Worm (Caenorhabditis elegans) whole organism, late embryonic: ENCODE results near the gene F13E6.2.

Source experiments
- C08G9.2 ChIP-seq: sonication (generic microtip); optimal IDR thresholded peaks from 2 replicates; lab custom pipeline; 2016; ENCODE audit warnings: mild to moderate bottlenecking, missing genetic modification characterization, moderate library complexity, missing compliant biosample characterization
- ets-4 ChIP-seq: sonication (generic microtip); optimal IDR thresholded peaks from 2 replicates; lab custom pipeline; 2016; ENCODE audit warnings: missing genetic modification characterization, missing compliant biosample characterization
- fkh-6 ChIP-seq: sonication (generic microtip); optimal IDR thresholded peaks from 2 replicates; lab custom pipeline; 2016; ENCODE audit warnings: missing genetic modification characterization, missing compliant biosample characterization
- ref-2 ChIP-seq: sonication (generic microtip); optimal IDR thresholded peaks from 2 replicates; lab custom pipeline; 2016; ENCODE audit warnings: missing genetic modification characterization, missing compliant biosample characterization

DNA sequence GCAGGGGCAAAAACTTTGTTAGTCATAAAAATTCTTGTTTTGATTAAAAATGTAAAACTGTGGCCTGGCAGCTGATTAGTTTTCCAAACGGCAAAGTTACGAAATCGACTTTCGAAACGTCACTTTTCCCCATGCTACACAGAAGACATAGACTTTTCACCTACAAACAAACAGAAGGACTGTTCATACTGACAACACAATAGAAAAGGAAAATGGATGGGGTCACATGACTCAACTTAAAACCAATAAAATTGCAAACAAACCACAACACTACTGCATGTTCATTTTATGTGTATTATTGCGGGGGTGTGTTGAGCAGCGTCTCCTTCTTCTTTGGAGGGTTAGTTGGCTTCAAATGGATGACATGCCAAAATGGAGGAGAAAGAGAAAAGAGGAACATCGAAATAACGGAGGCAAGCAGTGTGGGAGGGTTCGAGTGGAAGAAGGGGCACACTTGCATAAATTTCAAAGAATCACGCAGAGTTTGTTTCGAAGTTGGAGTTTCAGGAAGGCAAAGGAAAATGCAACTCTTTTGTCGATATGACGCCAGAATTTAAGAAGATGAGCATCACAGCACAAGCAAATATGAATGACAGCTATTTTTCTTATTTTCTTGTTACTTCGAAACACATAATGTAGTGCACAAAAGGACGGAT, 4.1 kb upstream of the F13E6.2 start:
- TF ChIP-seq fkh-6 (tag; lab: Kevin White, UChicago), result no peak
- no peak for TF ChIP-seq ets-4 (tag; lab: Kevin White, UChicago)
- peak; percentile 30 for TF ChIP-seq ref-2 (tag; lab: Kevin White, UChicago)
- TF ChIP-seq C08G9.2 (tag; lab: Kevin White, UChicago), result no peak
